Worm (Caenorhabditis elegans) whole organism, young adult: ENCODE data around the gene C14C10.1.

ENCODE experiments used
- egl-44 ChIP-seq: fragments of 200-800 bp; sonication (Bioruptor generic); IDR thresholded peaks from 2 replicates; pipeline ENCODE4 v1.3.6; 2022; ENCODE audit warnings: missing genetic modification reagents, missing genetic modification characterization, missing compliant biosample characterization
- lir-1 ChIP-seq: fragments of 200-800 bp; sonication (Bioruptor generic); conservative IDR thresholded peaks from 2 replicates; pipeline ENCODE4 v1.3.6; 2022; ENCODE audit warnings: missing genetic modification reagents, missing genetic modification characterization, missing compliant biosample characterization

ce11 chrV:12579299-12579698 is 8.8 kb upstream of the C14C10.1 start, which contains the start of gene E02A10.3:
- TF ChIP-seq egl-44 (GFP tag; lab: Robert Waterston, UW) (no peak), lir-1 (GFP tag; lab: Robert Waterston, UW) (no peak)
